Worm (Caenorhabditis elegans) whole organism, late embryonic: ENCODE results near the gene gar-2.

Source experiments
- ceh-22 ChIP-seq: sonication (generic microtip); optimal IDR thresholded peaks from 2 replicates; lab custom pipeline; 2017; ENCODE audit warnings: missing biosample characterization, missing genetic modification characterization
- ceh-30 ChIP-seq: fragments of 150-350 bp; optimal IDR thresholded peaks from 2 replicates; lab custom pipeline; 2014; ENCODE audit warnings: missing biosample characterization, missing genetic modification characterization
- dmd-4 ChIP-seq: sonication (generic microtip); optimal IDR thresholded peaks from 2 replicates; lab custom pipeline; 2016; ENCODE audit warnings: borderline replicate concordance, missing genetic modification characterization, missing compliant biosample characterization
- dve-1 ChIP-seq: sonication (generic microtip); optimal IDR thresholded peaks from 2 replicates; lab custom pipeline; 2017; ENCODE audit warnings: antibody characterized with exemption, mild to moderate bottlenecking, missing genetic modification characterization, missing compliant biosample characterization
- hlh-15 ChIP-seq: sonication (generic microtip); optimal IDR thresholded peaks from 2 replicates; lab custom pipeline; 2016; ENCODE audit warnings: missing genetic modification characterization, missing compliant biosample characterization
- hlh-8 ChIP-seq: sonication (generic microtip); optimal IDR thresholded peaks from 2 replicates; lab custom pipeline; 2016; ENCODE audit warnings: missing genotype, missing genetic modification characterization, missing compliant biosample characterization
- lin-11 ChIP-seq: fragments of 200-800 bp; sonication (Bioruptor generic); optimal IDR thresholded peaks from 2 replicates; lab custom pipeline; 2018; ENCODE audit warnings: mild to moderate bottlenecking, missing genetic modification characterization, missing compliant biosample characterization
- nhr-11 ChIP-seq: fragments of 150-350 bp; optimal IDR thresholded peaks from 2 replicates; lab custom pipeline; 2014; ENCODE audit warnings: missing biosample characterization, missing genetic modification characterization
- npax-4 ChIP-seq: sonication (generic microtip); optimal IDR thresholded peaks from 2 replicates; lab custom pipeline; 2016; ENCODE audit warnings: missing genetic modification characterization, missing compliant biosample characterization
- odd-2 ChIP-seq: sonication (generic microtip); optimal IDR thresholded peaks from 2 replicates; lab custom pipeline; 2017; ENCODE audit warnings: antibody characterized with exemption, mild to moderate bottlenecking, missing genetic modification characterization, missing compliant biosample characterization
- unc-3 ChIP-seq, 2 experiments: fragments of 200-800 bp in 1 of 2; sonication (Bioruptor generic) in 1 of 2; sonication (generic microtip) in 1 of 2; conservative IDR thresholded peaks in 1 of 2; optimal IDR thresholded peaks in 1 of 2; 2 replicates each; pipeline versions ENCODE4 v1.3.6 to Lab custom; 2016 to 2022; ENCODE audit warnings: missing compliant biosample characterization in 2 of 2, missing genetic modification characterization in 2 of 2, missing genetic modification reagents in 1 of 2
- unc-86 ChIP-seq: sonication (generic microtip); optimal IDR thresholded peaks from 2 replicates; lab custom pipeline; 2016; ENCODE audit warnings: missing genetic modification characterization, missing compliant biosample characterization

ce11 chrIII:6303787-6304186, 5.4 kb upstream of the gar-2 start:
- TF ChIP-seq hlh-15 (no peak), dmd-4 (tag; lab: Kevin White, UChicago) (no peak), unc-86 (tag; lab: Kevin White, UChicago) (no peak), hlh-8 (tag; lab: Kevin White, UChicago) (no peak), unc-3 (GFP tag; conservative IDR thresholded peaks at IDR 0.05; lab: Robert Waterston, UW) (no peak), unc-3 (tag; optimal IDR thresholded peaks at IDR 0.05; lab: Kevin White, UChicago) (no peak), dve-1 (tag; lab: Kevin White, UChicago) (no peak), npax-4 (tag; lab: Kevin White, UChicago) (no peak), odd-2 (no peak), lin-11 (tag; lab: Kevin White, UChicago) (no peak), ceh-30 (tag; lab: Kevin White, UChicago) (no peak), ceh-22 (no peak), nhr-11 (no peak)
